2 fruit fly cellular contexts compared by ENCODE assay signal in genomic region chrX:10618491-10618890, dm6.
TF ChIP-seq lines count a peak whose summit lies in the region.

No protein-coding gene starts in this region.

- TF ChIP-seq CTCF in whole organism, embryonic (GFP tag; optimal IDR thresholded peaks at IDR 0.05; lab: Kevin White, UChicago) = no peak

TF ChIP-seq in whole organism, embryonic, 481 proteins besides CTCF, POLR2A, EP300 and RAD21:
- TF ChIP-seq CG4360 (GFP tag; IDR thresholded peaks at IDR 0.05; lab: Robert Waterston, UW) = peak; percentile 31; the same call in 1 of the 2 replicates
- TF ChIP-seq mirr (GFP tag; optimal IDR thresholded peaks at IDR 0.05; lab: Kevin White, UChicago) = no peak

TF ChIP-seq in whole organism, wandering third instar larva, 38 proteins besides CTCF, POLR2A, EP300 and RAD21:
- TF ChIP-seq Dfd (GFP tag; optimal IDR thresholded peaks at IDR 0.05; lab: Kevin White, UChicago) (peak; percentile 94), CrebA (GFP tag; optimal IDR thresholded peaks at IDR 0.05; lab: Kevin White, UChicago; ENCODE audit: borderline replicate concordance) (no peak)

Comparison
In these comparisons a context has a peak if more than half of its experiments do, and no peak if none do; other contexts are left out.
1. Of the 10 proteins assayed by ChIP-seq in both whole organism, embryonic and whole organism, wandering third instar larva: peak only in whole organism, embryonic: none; only in whole organism, wandering third instar larva: Dfd; in both: none; in neither: 9.